Fruit fly (Drosophila melanogaster) whole organism, prepupa: ENCODE data around the gene WASp.

ENCODE experiments used
- Blimp-1 ChIP-seq: fragments of 200-800 bp; sonication (Bioruptor generic); optimal IDR thresholded peaks from 3 replicates; lab custom pipeline; 2017; ENCODE audit warnings: missing biosample characterization, missing genetic modification characterization, mild to moderate bottlenecking, moderate library complexity, missing genetic modification reagents
- CG10631 ChIP-seq: fragments of 200-800 bp; sonication (Bioruptor generic); optimal IDR thresholded peaks from 2 replicates; lab custom pipeline; 2016; ENCODE audit warnings: missing biosample characterization, missing genetic modification characterization
- CG10669 ChIP-seq: fragments of 200-800 bp; sonication (Bioruptor generic); optimal IDR thresholded peaks from 3 replicates; lab custom pipeline; 2018; ENCODE audit warnings: missing biosample characterization, mild to moderate bottlenecking, missing genetic modification characterization, moderate library complexity
- CG11294 ChIP-seq: fragments of 200-800 bp; sonication (Bioruptor generic); IDR thresholded peaks from 2 replicates; pipeline ENCODE4 v1.3.6; 2022; ENCODE audit warnings: missing biosample characterization, missing genetic modification characterization
- CG11902 ChIP-seq: fragments of 200-800 bp; sonication (Bioruptor generic); optimal IDR thresholded peaks from 3 replicates; lab custom pipeline; 2016; ENCODE audit warnings: missing biosample characterization, missing genetic modification characterization
- CG15336 ChIP-seq: fragments of 200-800 bp; sonication (Bioruptor generic); IDR thresholded peaks from 2 replicates; pipeline ENCODE4 v1.3.6; 2022; ENCODE audit warnings: missing biosample characterization, missing genetic modification characterization
- CG1621 ChIP-seq: fragments of 200-800 bp; sonication (Bioruptor generic); optimal IDR thresholded peaks from 3 replicates; lab custom pipeline; 2018; ENCODE audit warnings: missing biosample characterization, mild to moderate bottlenecking, missing genetic modification characterization
- CG16779 ChIP-seq: fragments of 200-800 bp; sonication (Bioruptor generic); optimal IDR thresholded peaks from 3 replicates; lab custom pipeline; 2017; ENCODE audit warnings: missing biosample characterization, mild to moderate bottlenecking, missing genetic modification characterization
- CG31627 ChIP-seq: fragments of 200-800 bp; sonication (Bioruptor generic); optimal IDR thresholded peaks from 3 replicates; lab custom pipeline; 2016; ENCODE audit warnings: missing biosample characterization, missing genetic modification characterization
- CG34406 ChIP-seq: fragments of 200-800 bp; sonication (Bioruptor generic); optimal IDR thresholded peaks from 3 replicates; lab custom pipeline; 2016; ENCODE audit warnings: missing biosample characterization, missing genetic modification characterization
- CG3919 ChIP-seq: fragments of 200-800 bp; sonication (Bioruptor generic); optimal IDR thresholded peaks from 3 replicates; lab custom pipeline; 2016; ENCODE audit warnings: missing biosample characterization, missing genetic modification characterization
- CG4318 ChIP-seq: fragments of 200-800 bp; sonication (Bioruptor generic); optimal IDR thresholded peaks from 3 replicates; lab custom pipeline; 2017; ENCODE audit warnings: missing biosample characterization, mild to moderate bottlenecking, missing genetic modification characterization
- CG6276 ChIP-seq: fragments of 200-800 bp; sonication (Bioruptor generic); optimal IDR thresholded peaks from 2 replicates; lab custom pipeline; 2017; ENCODE audit warnings: missing biosample characterization, mild to moderate bottlenecking, missing genetic modification characterization
- CG6792 ChIP-seq: fragments of 200-800 bp; sonication (Bioruptor generic); optimal IDR thresholded peaks from 3 replicates; lab custom pipeline; 2016; ENCODE audit warnings: missing biosample characterization, missing genetic modification characterization
- CG6808 ChIP-seq: fragments of 200-800 bp; sonication (Bioruptor generic); optimal IDR thresholded peaks from 3 replicates; lab custom pipeline; 2017; ENCODE audit warnings: missing biosample characterization, missing genetic modification characterization, mild to moderate bottlenecking, moderate library complexity, missing genetic modification reagents
- CG6854 ChIP-seq: fragments of 200-800 bp; sonication (Bioruptor generic); optimal IDR thresholded peaks from 2 replicates; lab custom pipeline; 2017; ENCODE audit warnings: missing biosample characterization, mild to moderate bottlenecking, missing genetic modification characterization
- CG7368 ChIP-seq: fragments of 200-800 bp; sonication (Bioruptor generic); optimal IDR thresholded peaks from 3 replicates; lab custom pipeline; 2016; ENCODE audit warnings: missing biosample characterization, missing genetic modification characterization
- CG8119 ChIP-seq: fragments of 200-800 bp; sonication (Bioruptor generic); IDR thresholded peaks from 3 replicates; pipeline ENCODE4 v1.3.6; 2022; ENCODE audit warnings: missing biosample characterization, missing genetic modification characterization
- CG8319 ChIP-seq: fragments of 200-800 bp; sonication (Bioruptor generic); optimal IDR thresholded peaks from 3 replicates; lab custom pipeline; 2016; ENCODE audit warnings: missing biosample characterization, missing genetic modification characterization
- CG8632 ChIP-seq: fragments of 200-800 bp; sonication (Bioruptor generic); optimal IDR thresholded peaks from 3 replicates; lab custom pipeline; 2016; ENCODE audit warnings: missing biosample characterization, missing genetic modification characterization
- CG9139 ChIP-seq: fragments of 200-800 bp; sonication (Bioruptor generic); optimal IDR thresholded peaks from 3 replicates; lab custom pipeline; 2017; ENCODE audit warnings: missing biosample characterization, mild to moderate bottlenecking, missing genetic modification characterization
- Eip75B ChIP-seq: fragments of 200-800 bp; sonication (Bioruptor generic); optimal IDR thresholded peaks from 3 replicates; lab custom pipeline; 2016; ENCODE audit warnings: missing biosample characterization, missing genetic modification characterization
- Eip78C ChIP-seq: fragments of 200-800 bp; sonication (Bioruptor generic); peaks from one replicate; lab custom pipeline; 2016; ENCODE audit warnings: missing biosample characterization, missing genetic modification characterization
- Eip93F ChIP-seq: fragments of 200-800 bp; sonication (Bioruptor generic); optimal IDR thresholded peaks from 2 replicates; lab custom pipeline; 2016; ENCODE audit warnings: missing biosample characterization, mild to moderate bottlenecking, missing genetic modification characterization
- Gug ChIP-seq: fragments of 200-800 bp; sonication (Bioruptor generic); IDR thresholded peaks from 2 replicates; pipeline ENCODE4 v1.3.6; 2022; ENCODE audit warnings: missing biosample characterization, missing genetic modification characterization
- Hr38 ChIP-seq: sonication (Bioruptor generic); optimal IDR thresholded peaks from 2 replicates; lab custom pipeline; 2016; ENCODE audit warnings: missing biosample characterization, missing genetic modification characterization
- Hr39 ChIP-seq: fragments of 200-800 bp; sonication (Bioruptor generic); optimal IDR thresholded peaks from 2 replicates; lab custom pipeline; 2016; ENCODE audit warnings: missing biosample characterization, missing genetic modification characterization
- Hr4 ChIP-seq: fragments of 200-800 bp; sonication (Bioruptor generic); optimal IDR thresholded peaks from 3 replicates; lab custom pipeline; 2016; ENCODE audit warnings: missing biosample characterization, missing genetic modification characterization
- Lpt ChIP-seq: fragments of 200-800 bp; sonication (Bioruptor generic); optimal IDR thresholded peaks from 3 replicates; lab custom pipeline; 2016; ENCODE audit warnings: missing biosample characterization, missing genetic modification characterization
- OdsH ChIP-seq: fragments of 200-800 bp; sonication (Bioruptor generic); optimal IDR thresholded peaks from 3 replicates; lab custom pipeline; 2016; ENCODE audit warnings: missing biosample characterization, missing genetic modification characterization
- Smox ChIP-seq: fragments of 200-800 bp; sonication (Bioruptor generic); optimal IDR thresholded peaks from 3 replicates; lab custom pipeline; 2016; ENCODE audit warnings: missing biosample characterization, missing genetic modification characterization
- Sox102F ChIP-seq: fragments of 200-800 bp; sonication (Bioruptor generic); optimal IDR thresholded peaks from 2 replicates; lab custom pipeline; 2016; ENCODE audit warnings: missing biosample characterization, mild to moderate bottlenecking, missing genetic modification characterization
- Sox14 ChIP-seq: fragments of 200-800 bp; sonication (Bioruptor generic); optimal IDR thresholded peaks from 3 replicates; lab custom pipeline; 2016; ENCODE audit warnings: missing biosample characterization, missing genetic modification characterization
- Sox15 ChIP-seq: fragments of 200-800 bp; sonication (Bioruptor generic); optimal IDR thresholded peaks from 3 replicates; lab custom pipeline; 2016; ENCODE audit warnings: missing biosample characterization, missing genetic modification characterization
- acj6 ChIP-seq: fragments of 200-800 bp; sonication (Bioruptor generic); optimal IDR thresholded peaks from 3 replicates; lab custom pipeline; 2016; ENCODE audit warnings: missing biosample characterization, missing genetic modification characterization
- cyc ChIP-seq: fragments of 200-800 bp; sonication (Bioruptor generic); optimal IDR thresholded peaks from 3 replicates; lab custom pipeline; 2016; ENCODE audit warnings: missing biosample characterization, missing genetic modification characterization
- dac ChIP-seq: fragments of 200-800 bp; sonication (Bioruptor generic); optimal IDR thresholded peaks from 2 replicates; lab custom pipeline; 2017; ENCODE audit warnings: missing biosample characterization, mild to moderate bottlenecking, missing genetic modification characterization
- dsx ChIP-seq: fragments of 200-800 bp; optimal IDR thresholded peaks from 3 replicates; lab custom pipeline; 2019; ENCODE audit warnings: missing biosample characterization, mild to moderate bottlenecking, missing genetic modification characterization, moderate library complexity; ENCODE audit not compliant: poor library complexity, severe bottlenecking
- eg ChIP-seq: fragments of 200-800 bp; sonication (Bioruptor generic); IDR thresholded peaks from 3 replicates; pipeline ENCODE4 v1.3.6; 2022; ENCODE audit warnings: missing biosample characterization, missing genetic modification characterization
- esn ChIP-seq: fragments of 200-800 bp; sonication (Bioruptor generic); optimal IDR thresholded peaks from 2 replicates; lab custom pipeline; 2016; ENCODE audit warnings: missing biosample characterization, mild to moderate bottlenecking, missing genetic modification characterization, moderate library complexity
- fd59A ChIP-seq: fragments of 200-800 bp; sonication (Bioruptor generic); optimal IDR thresholded peaks from 2 replicates; lab custom pipeline; 2017; ENCODE audit warnings: missing biosample characterization, mild to moderate bottlenecking, missing genetic modification characterization, missing genetic modification reagents
- fd85E ChIP-seq: fragments of 200-800 bp; sonication (Bioruptor generic); optimal IDR thresholded peaks from 3 replicates; lab custom pipeline; 2016; ENCODE audit warnings: missing biosample characterization, missing genetic modification characterization
- fkh ChIP-seq: fragments of 200-800 bp; sonication (Bioruptor generic); optimal IDR thresholded peaks from 3 replicates; lab custom pipeline; 2017; ENCODE audit warnings: missing biosample characterization, mild to moderate bottlenecking, missing genetic modification characterization, moderate library complexity
- lz ChIP-seq: fragments of 200-800 bp; sonication (Bioruptor generic); optimal IDR thresholded peaks from 3 replicates; lab custom pipeline; 2016; ENCODE audit warnings: missing biosample characterization, missing genetic modification characterization
- net ChIP-seq: fragments of 200-800 bp; sonication (Bioruptor generic); optimal IDR thresholded peaks from 3 replicates; lab custom pipeline; 2016; ENCODE audit warnings: missing biosample characterization, missing genetic modification characterization
- pdm3 ChIP-seq: fragments of 200-800 bp; sonication (Bioruptor generic); optimal IDR thresholded peaks from 3 replicates; lab custom pipeline; 2016; ENCODE audit warnings: missing biosample characterization, missing genetic modification characterization
- salr ChIP-seq, 2 experiments: fragments of 200-800 bp; sonication (Bioruptor generic); optimal IDR thresholded peaks; 3 replicates each; lab custom pipeline; 2016 to 2018; ENCODE audit warnings: missing biosample characterization in 2 of 2, missing genetic modification characterization in 2 of 2, mild to moderate bottlenecking in 1 of 2
- spab ChIP-seq: fragments of 200-800 bp; sonication (Bioruptor generic); optimal IDR thresholded peaks from 2 replicates; lab custom pipeline; 2017; ENCODE audit warnings: missing biosample characterization, mild to moderate bottlenecking, missing genetic modification characterization, missing genetic modification reagents
- svp ChIP-seq: fragments of 200-800 bp; sonication (Bioruptor generic); peaks from one replicate; lab custom pipeline; 2016; ENCODE audit warnings: missing biosample characterization, missing genetic modification characterization
- topi ChIP-seq: fragments of 200-800 bp; sonication (Bioruptor generic); optimal IDR thresholded peaks from 3 replicates; lab custom pipeline; 2016; ENCODE audit warnings: missing biosample characterization, missing genetic modification characterization
- vri ChIP-seq: fragments of 200-800 bp; sonication (Bioruptor generic); optimal IDR thresholded peaks from 3 replicates; lab custom pipeline; 2016; ENCODE audit warnings: missing biosample characterization, mild to moderate bottlenecking, missing genetic modification characterization

WASp gene

DNA sequence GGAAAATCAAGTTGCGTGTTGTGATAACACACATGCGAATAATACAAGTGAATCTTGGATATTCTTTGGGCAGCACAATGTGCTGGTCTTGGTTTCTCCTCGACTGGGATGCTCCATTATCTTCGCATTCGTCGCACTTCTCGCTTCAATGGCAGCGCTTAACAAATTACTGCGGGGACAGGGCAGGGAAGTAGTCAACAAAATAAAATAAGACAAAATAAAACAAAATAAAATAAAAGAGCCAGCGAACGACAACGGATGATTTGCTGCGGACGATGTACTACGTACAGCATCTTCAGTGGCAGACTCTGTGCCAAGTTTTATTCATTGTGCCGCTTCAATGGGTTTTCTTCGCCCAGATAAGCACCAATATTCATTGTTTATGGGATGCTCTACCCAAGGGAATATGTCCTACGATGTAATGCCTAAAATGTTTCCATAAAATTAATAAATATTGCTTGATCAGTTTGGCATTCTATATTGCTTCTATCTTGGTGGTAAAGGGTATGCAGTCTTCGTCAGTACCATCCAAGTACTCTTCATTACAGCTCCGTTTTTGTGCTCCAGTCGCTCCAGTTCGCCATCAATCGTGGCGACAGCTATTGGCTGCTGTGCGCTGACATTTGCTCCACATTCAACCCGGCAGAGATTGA is 15.2 kb upstream of the WASp start:
- TF ChIP-seq Eip93F (GFP tag; lab: Kevin White, UChicago) (no peak), CG15336 (GFP tag; lab: Robert Waterston, UW) (peak; percentile 62), eg (GFP tag; lab: Robert Waterston, UW) (peak; percentile 87), CG4318 (GFP tag; lab: Kevin White, UChicago) (peak; percentile 27), CG6276 (GFP tag; lab: Kevin White, UChicago) (peak; percentile 92), lz (peak; percentile 47), Hr4 (peak; percentile 64), CG6854 (no peak), CG8319 (GFP tag; lab: Kevin White, UChicago) (peak; percentile 52), CG1621 (tag; lab: Kevin White, UChicago) (peak; percentile 73), CG9139 (GFP tag; lab: Kevin White, UChicago) (peak; percentile 71), CG6808 (GFP tag; lab: Kevin White, UChicago) (peak; percentile 88), CG7368 (peak; percentile 58), CG8119 (peak; percentile 66), CG10669 (GFP tag; lab: Kevin White, UChicago) (peak; percentile 77), cyc (peak; percentile 14), dsx (GFP tag; lab: Kevin White, UChicago) (peak; percentile 67), esn (GFP tag; lab: Kevin White, UChicago) (peak; percentile 44), OdsH (GFP tag; lab: Kevin White, UChicago) (peak; percentile 72), svp (GFP tag; lab: Kevin White, UChicago) (peak; percentile 80), CG6792 (GFP tag; lab: Kevin White, UChicago) (peak; percentile 58), fd85E (GFP tag; lab: Kevin White, UChicago) (no peak), salr (GFP tag; optimal IDR thresholded peaks at IDR 0.05; lab: Kevin White, UChicago) (peak; percentile 8 to 61), CG16779 (tag; lab: Kevin White, UChicago) (peak; percentile 66), Sox15 (GFP tag; lab: Kevin White, UChicago) (peak; percentile 30), CG11294 (GFP tag; lab: Robert Waterston, UW) (0 out of 2 replicates have a peak, but pooled peaks have one; percentile 7), dac (GFP tag; lab: Kevin White, UChicago) (no peak), CG8632 (GFP tag; lab: Kevin White, UChicago) (peak; percentile 60), vri (GFP tag; lab: Kevin White, UChicago) (no peak), Eip75B (GFP tag; lab: Kevin White, UChicago) (peak; percentile 79), Blimp-1 (GFP tag; lab: Kevin White, UChicago) (peak; percentile 6), spab (GFP tag; lab: Kevin White, UChicago) (peak; percentile 82), Sox102F (GFP tag; lab: Kevin White, UChicago) (peak; percentile 41), Hr39 (GFP tag; lab: Kevin White, UChicago) (peak; percentile 22), CG10631 (GFP tag; lab: Kevin White, UChicago) (peak; percentile 57), Sox14 (GFP tag; lab: Kevin White, UChicago) (peak; percentile 64), fd59A (GFP tag; lab: Kevin White, UChicago) (peak; percentile 62), CG11902 (GFP tag; lab: Kevin White, UChicago) (peak; percentile 39), CG34406 (peak; percentile 46), CG3919 (GFP tag; lab: Kevin White, UChicago) (peak; percentile 74), Lpt (GFP tag; lab: Kevin White, UChicago) (peak; percentile 47), Eip78C (GFP tag; lab: Kevin White, UChicago) (peak; percentile 88), Smox (peak; percentile 3), topi (GFP tag; lab: Kevin White, UChicago) (peak; percentile 59), acj6 (GFP tag; lab: Kevin White, UChicago) (peak; percentile 59), net (GFP tag; lab: Kevin White, UChicago) (peak; percentile 61), Gug (peak; percentile 50), Hr38 (GFP tag; lab: Kevin White, UChicago) (no peak), CG31627 (peak; percentile 29), pdm3 (GFP tag; lab: Kevin White, UChicago) (peak; percentile 67), fkh (GFP tag; lab: Kevin White, UChicago) (no peak)
